Fruit fly (Drosophila melanogaster) whole organism, embryonic: Measurements from ENCODE around the gene cpb.

ENCODE experiments used
- CG10565 ChIP-seq: fragments of 200-800 bp; sonication (Bioruptor generic); optimal IDR thresholded peaks from 3 replicates; lab custom pipeline; 2016; ENCODE audit warnings: missing biosample characterization, mild to moderate bottlenecking, missing genetic modification characterization
- CG11093 ChIP-seq: fragments of 200-800 bp; sonication (Bioruptor generic); IDR thresholded peaks from 3 replicates; pipeline ENCODE4 v1.3.6; 2022; ENCODE audit warnings: missing biosample characterization, missing genetic modification characterization
- CG12155 ChIP-seq: fragments of 200-800 bp; sonication (Bioruptor generic); optimal IDR thresholded peaks from 3 replicates; lab custom pipeline; 2016; ENCODE audit warnings: missing biosample characterization, missing genetic modification characterization
- CG13894 ChIP-seq: fragments of 200-800 bp; sonication (Bioruptor generic); optimal IDR thresholded peaks from 3 replicates; lab custom pipeline; 2018; ENCODE audit warnings: missing biosample characterization, mild to moderate bottlenecking, missing genetic modification characterization, moderate library complexity
- CG15269 ChIP-seq: fragments of 200-800 bp; sonication (Bioruptor generic); optimal IDR thresholded peaks from 2 replicates; lab custom pipeline; 2018; ENCODE audit warnings: missing biosample characterization, mild to moderate bottlenecking, missing genetic modification characterization, moderate library complexity
- CG1603 ChIP-seq: fragments of 200-800 bp; sonication (Bioruptor generic); optimal IDR thresholded peaks from 2 replicates; lab custom pipeline; 2019; ENCODE audit warnings: missing biosample characterization, mild to moderate bottlenecking, missing genetic modification characterization, moderate library complexity
- CG17612 ChIP-seq: fragments of 200-800 bp; sonication (Bioruptor generic); IDR thresholded peaks from 2 replicates; pipeline ENCODE4 v1.3.6; 2022; ENCODE audit warnings: missing biosample characterization, missing genetic modification characterization
- CG2678 ChIP-seq: fragments of 200-800 bp; sonication (Bioruptor generic); optimal IDR thresholded peaks from 3 replicates; lab custom pipeline; 2019; ENCODE audit warnings: missing biosample characterization, mild to moderate bottlenecking, missing genetic modification characterization, moderate library complexity
- CG31441 ChIP-seq: fragments of 200-800 bp; sonication (Bioruptor generic); IDR thresholded peaks from 2 replicates; pipeline ENCODE4 v1.3.6; 2022; ENCODE audit warnings: missing biosample characterization, missing genetic modification characterization
- CG3281 ChIP-seq: fragments of 200-800 bp; sonication (Bioruptor generic); optimal IDR thresholded peaks from 3 replicates; lab custom pipeline; 2017; ENCODE audit warnings: missing biosample characterization, mild to moderate bottlenecking, missing genetic modification characterization
- CG34224 ChIP-seq: fragments of 200-800 bp; sonication (Bioruptor generic); IDR thresholded peaks from 3 replicates; pipeline ENCODE4 v1.3.6; 2022; ENCODE audit warnings: missing biosample characterization, missing genetic modification characterization; ENCODE audit not compliant: partially characterized antibody
- CG3995 ChIP-seq: fragments of 200-800 bp; sonication (Bioruptor generic); optimal IDR thresholded peaks from 3 replicates; lab custom pipeline; 2016; ENCODE audit warnings: missing biosample characterization, missing genetic modification characterization
- CG5180 ChIP-seq: fragments of 200-800 bp; sonication (Bioruptor generic); optimal IDR thresholded peaks from 3 replicates; lab custom pipeline; 2017; ENCODE audit warnings: missing biosample characterization, missing genetic modification characterization, mild to moderate bottlenecking, moderate library complexity, missing genetic modification reagents
- CG6175 ChIP-seq: fragments of 200-800 bp; sonication (Bioruptor generic); IDR thresholded peaks from 3 replicates; pipeline ENCODE4 v1.3.6; 2022; ENCODE audit warnings: missing biosample characterization, missing genetic modification characterization
- CG6765 ChIP-seq: fragments of 200-800 bp; sonication (Bioruptor generic); optimal IDR thresholded peaks from 3 replicates; lab custom pipeline; 2017; ENCODE audit warnings: missing biosample characterization, mild to moderate bottlenecking, missing genetic modification characterization
- CG8478 ChIP-seq: fragments of >200 bp; optimal IDR thresholded peaks from 2 replicates; lab custom pipeline; 2018
- CG8765 ChIP-seq: fragments of 200-800 bp; sonication (Bioruptor generic); IDR thresholded peaks from 2 replicates; pipeline ENCODE4 v1.3.6; 2022; ENCODE audit warnings: missing biosample characterization, missing genetic modification characterization
- CG8944 ChIP-seq: fragments of 200-800 bp; sonication (Bioruptor generic); optimal IDR thresholded peaks from 3 replicates; lab custom pipeline; 2016; ENCODE audit warnings: missing biosample characterization, missing genetic modification characterization
- CTCF ChIP-seq: fragments of 200-800 bp; sonication (Bioruptor generic); optimal IDR thresholded peaks from 2 replicates; lab custom pipeline; 2017; ENCODE audit warnings: missing biosample characterization, mild to moderate bottlenecking, missing genetic modification characterization, moderate library complexity
- D19B ChIP-seq: fragments of 200-800 bp; sonication (Bioruptor generic); optimal IDR thresholded peaks from 2 replicates; lab custom pipeline; 2017; ENCODE audit warnings: missing biosample characterization, mild to moderate bottlenecking, missing genetic modification characterization
- Deaf1 ChIP-seq: fragments of 200-800 bp; optimal IDR thresholded peaks from 3 replicates; lab custom pipeline; 2019; ENCODE audit warnings: missing biosample characterization, mild to moderate bottlenecking, missing genetic modification characterization, moderate library complexity
- E2f1 ChIP-seq: fragments of 200-800 bp; sonication (Bioruptor generic); IDR thresholded peaks from 2 replicates; pipeline ENCODE4 v1.3.6; 2022; ENCODE audit warnings: missing biosample characterization, missing genetic modification characterization
- E2f2 ChIP-seq: fragments of 200-800 bp; sonication (Bioruptor generic); IDR thresholded peaks from 2 replicates; pipeline ENCODE4 v1.3.6; 2022; ENCODE audit warnings: missing biosample characterization, missing genetic modification characterization
- Hey ChIP-seq: fragments of 200-800 bp; sonication (Bioruptor generic); optimal IDR thresholded peaks from 3 replicates; lab custom pipeline; 2018; ENCODE audit warnings: missing biosample characterization, mild to moderate bottlenecking, missing genetic modification characterization
- HmgD ChIP-seq: fragments of 200-800 bp; sonication (Bioruptor generic); optimal IDR thresholded peaks from 3 replicates; lab custom pipeline; 2016; ENCODE audit warnings: missing biosample characterization, missing genetic modification characterization
- Max ChIP-seq: fragments of 200-800 bp; sonication (Bioruptor generic); optimal IDR thresholded peaks from 2 replicates; lab custom pipeline; 2016; ENCODE audit warnings: missing biosample characterization, mild to moderate bottlenecking, missing genetic modification characterization
- Meics ChIP-seq: fragments of 200-800 bp; sonication (Bioruptor generic); optimal IDR thresholded peaks from 2 replicates; lab custom pipeline; 2017; ENCODE audit warnings: missing biosample characterization, mild to moderate bottlenecking, missing genetic modification characterization
- NC2β ChIP-seq: fragments of 200-800 bp; sonication (Bioruptor generic); optimal IDR thresholded peaks from 2 replicates; lab custom pipeline; 2016; ENCODE audit warnings: missing biosample characterization, missing genetic modification characterization
- NFAT ChIP-seq: fragments of 200-800 bp; sonication (Bioruptor generic); IDR thresholded peaks from 2 replicates; pipeline ENCODE4 v1.3.6; 2022; ENCODE audit warnings: missing biosample characterization, missing genetic modification characterization
- Oaz ChIP-seq: fragments of 200-800 bp; sonication (Bioruptor generic); IDR thresholded peaks from 2 replicates; pipeline ENCODE4 v1.3.6; 2022; ENCODE audit warnings: missing biosample characterization, missing genetic modification characterization
- aop ChIP-seq: fragments of 200-800 bp; sonication (Bioruptor generic); IDR thresholded peaks from 2 replicates; pipeline ENCODE4 v1.3.6; 2022; ENCODE audit warnings: missing biosample characterization, missing genetic modification characterization
- ara ChIP-seq: fragments of 200-800 bp; sonication (Bioruptor generic); IDR thresholded peaks from 2 replicates; pipeline ENCODE4 v1.3.6; 2022; ENCODE audit warnings: missing biosample characterization, missing genetic modification characterization
- ato ChIP-seq: fragments of 200-800 bp; sonication (Bioruptor generic); IDR thresholded peaks from 2 replicates; pipeline ENCODE4 v1.3.6; 2022; ENCODE audit warnings: missing biosample characterization, missing genetic modification characterization; ENCODE audit not compliant: partially characterized antibody
- bbx ChIP-seq: fragments of 200-800 bp; sonication (Bioruptor generic); IDR thresholded peaks from 2 replicates; pipeline ENCODE4 v1.3.6; 2022; ENCODE audit warnings: missing biosample characterization, missing genetic modification characterization; ENCODE audit not compliant: partially characterized antibody
- bcd ChIP-seq: fragments of 200-800 bp; sonication (Bioruptor generic); optimal IDR thresholded peaks from 2 replicates; lab custom pipeline; 2017; ENCODE audit warnings: missing biosample characterization, mild to moderate bottlenecking, missing genetic modification characterization
- corto ChIP-seq: fragments of 200-800 bp; sonication (Bioruptor generic); optimal IDR thresholded peaks from 2 replicates; lab custom pipeline; 2016; ENCODE audit warnings: missing biosample characterization, mild to moderate bottlenecking, missing genetic modification characterization, moderate library complexity
- dysf ChIP-seq: fragments of 200-800 bp; sonication (Bioruptor generic); IDR thresholded peaks from 3 replicates; pipeline ENCODE4 v1.3.6; 2022; ENCODE audit warnings: missing biosample characterization, missing genetic modification characterization
- en ChIP-seq: fragments of 200-800 bp; sonication (Bioruptor generic); optimal IDR thresholded peaks from 2 replicates; lab custom pipeline; 2016; ENCODE audit warnings: missing biosample characterization, missing genetic modification characterization
- gt ChIP-seq: fragments of 200-800 bp; sonication (Bioruptor generic); IDR thresholded peaks from 2 replicates; pipeline ENCODE4 v1.3.6; 2022; ENCODE audit warnings: missing biosample characterization, missing genetic modification characterization
- h ChIP-seq: fragments of >200 bp; optimal IDR thresholded peaks from 2 replicates; lab custom pipeline; 2017
- ind ChIP-seq: fragments of 200-800 bp; sonication (Bioruptor generic); optimal IDR thresholded peaks from 3 replicates; lab custom pipeline; 2016; ENCODE audit warnings: missing biosample characterization, missing genetic modification characterization
- knrl ChIP-seq: fragments of 200-800 bp; sonication (Bioruptor generic); IDR thresholded peaks from 3 replicates; pipeline ENCODE4 v1.3.6; 2022; ENCODE audit warnings: missing biosample characterization, missing genetic modification characterization; ENCODE audit not compliant: partially characterized antibody
- lola ChIP-seq, 3 experiments: fragments of >200 bp in 2 of 3; fragments of 200-800 bp in 1 of 3; sonication (Bioruptor generic) in 1 of 3; optimal IDR thresholded peaks; 2 replicates each; lab custom pipeline; 2017 to 2019; ENCODE audit warnings: missing biosample characterization in 3 of 3, missing genetic modification characterization in 3 of 3, mild to moderate bottlenecking in 1 of 3, moderate library complexity in 1 of 3
- mam ChIP-seq: fragments of 200-800 bp; sonication (Bioruptor generic); optimal IDR thresholded peaks from 3 replicates; lab custom pipeline; 2016; ENCODE audit warnings: missing biosample characterization, missing genetic modification characterization
- odd ChIP-seq: fragments of 200-800 bp; sonication (Bioruptor generic); optimal IDR thresholded peaks from 2 replicates; lab custom pipeline; 2017; ENCODE audit warnings: missing biosample characterization, mild to moderate bottlenecking, missing genetic modification characterization
- pho ChIP-seq: fragments of 200-800 bp; sonication (Bioruptor generic); optimal IDR thresholded peaks from 2 replicates; lab custom pipeline; 2016; ENCODE audit warnings: missing biosample characterization, missing genetic modification characterization
- pnt ChIP-seq: fragments of 200-800 bp; sonication (Bioruptor generic); optimal IDR thresholded peaks from 3 replicates; lab custom pipeline; 2016; ENCODE audit warnings: missing biosample characterization, missing genetic modification characterization
- prd ChIP-seq, 3 experiments: fragments of >200 bp in 2 of 3; fragments of 200-800 bp in 1 of 3; sonication (Bioruptor generic) in 1 of 3; optimal IDR thresholded peaks in 2 of 3; IDR thresholded peaks in 1 of 3; 2 replicates in 2 of 3; 3 replicates in 1 of 3; pipeline versions ENCODE4 v1.3.6 to Lab custom; 2017 to 2022; ENCODE audit warnings: missing biosample characterization in 1 of 3, missing genetic modification characterization in 1 of 3
- sd ChIP-seq: fragments of 200-800 bp; sonication (Bioruptor generic); optimal IDR thresholded peaks from 3 replicates; lab custom pipeline; 2018; ENCODE audit warnings: missing biosample characterization, mild to moderate bottlenecking, missing genetic modification characterization, moderate library complexity
- sna ChIP-seq: fragments of 200-800 bp; sonication (Bioruptor generic); IDR thresholded peaks from 2 replicates; pipeline ENCODE4 v1.3.6; 2022; ENCODE audit warnings: missing biosample characterization, missing genetic modification characterization; ENCODE audit not compliant: partially characterized antibody
- tgo ChIP-seq: fragments of 200-800 bp; sonication (Bioruptor generic); IDR thresholded peaks from 3 replicates; pipeline ENCODE4 v1.3.6; 2022; ENCODE audit warnings: missing biosample characterization, missing genetic modification characterization
- z ChIP-seq: fragments of 200-800 bp; sonication (Bioruptor generic); IDR thresholded peaks from 3 replicates; pipeline ENCODE4 v1.3.6; 2022; ENCODE audit warnings: missing biosample characterization, missing genetic modification characterization

The cpb gene

dm6 chr2L:1715699-1716333, 11.1 kb downstream of the cpb start, which contains the start of gene frtz (continued):
- TF ChIP-seq ind (GFP tag; lab: Kevin White, UChicago) (no peak), CG1603 (tag; lab: Kevin White, UChicago) (no peak), CG8944 (GFP tag; lab: Kevin White, UChicago) (no peak), z (GFP tag; lab: Robert Waterston, UW) (no peak), HmgD (GFP tag; lab: Kevin White, UChicago) (no peak), CG8765 (GFP tag; lab: Robert Waterston, UW) (no peak), h (lab: Kevin White, UChicago) (no peak), CTCF (GFP tag; lab: Kevin White, UChicago) (peak; percentile 65), CG31441 (no peak; the same call in 1 of the 2 replicates), sna (GFP tag; lab: Robert Waterston, UW) (peak; percentile 46), CG11093 (no peak), ato (GFP tag; lab: Robert Waterston, UW) (no peak; the same call in 1 of the 2 replicates), CG34224 (GFP tag; lab: Robert Waterston, UW) (peak; percentile 72), en (GFP tag; lab: Kevin White, UChicago) (no peak), ara (GFP tag; lab: Robert Waterston, UW) (no peak), mam (GFP tag; lab: Kevin White, UChicago) (peak; percentile 2), prd (optimal IDR thresholded peaks at IDR 0.05; lab: Kevin White, UChicago) (no peak), prd (GFP tag; IDR thresholded peaks at IDR 0.05; lab: Robert Waterston, UW) (no peak), CG3995 (GFP tag; lab: Kevin White, UChicago) (no peak), CG12155 (GFP tag; lab: Kevin White, UChicago) (peak; percentile 29), CG13894 (no peak), CG5180 (GFP tag; lab: Kevin White, UChicago) (no peak), CG6175 (no peak), CG10565 (GFP tag; lab: Kevin White, UChicago) (no peak), odd (GFP tag; lab: Kevin White, UChicago) (no peak), CG2678 (tag; lab: Kevin White, UChicago) (no peak), pho (GFP tag; lab: Kevin White, UChicago) (peak; percentile 19), tgo (GFP tag; lab: Robert Waterston, UW) (no peak), Max (no peak), CG3281 (GFP tag; lab: Kevin White, UChicago) (no peak), Meics (GFP tag; lab: Kevin White, UChicago) (no peak), D19B (GFP tag; lab: Kevin White, UChicago) (no peak), corto (no peak), sd (tag; lab: Kevin White, UChicago) (peak; percentile 87), aop (GFP tag; lab: Robert Waterston, UW) (no peak), CG15269 (tag; lab: Kevin White, UChicago) (no peak), NFAT (GFP tag; lab: Robert Waterston, UW) (no peak), E2f2 (GFP tag; lab: Robert Waterston, UW) (peak; percentile 56), Oaz (GFP tag; lab: Robert Waterston, UW) (no peak), knrl (peak; percentile 91), NC2β (GFP tag; lab: Kevin White, UChicago) (no peak), gt (no peak), bcd (peak; percentile 21), CG8478 (lab: Kevin White, UChicago) (no peak), E2f1 (GFP tag; lab: Robert Waterston, UW) (no peak), lola (GFP tag; optimal IDR thresholded peaks at IDR 0.05; lab: Kevin White, UChicago) (no peak), dysf (GFP tag; lab: Robert Waterston, UW) (no peak), bbx (GFP tag; lab: Robert Waterston, UW) (peak; percentile 81), Deaf1 (no peak), Hey (no peak), CG6765 (GFP tag; lab: Kevin White, UChicago) (no peak), pnt (GFP tag; lab: Kevin White, UChicago) (no peak), CG17612 (GFP tag; lab: Robert Waterston, UW) (no peak)
